Worm (Caenorhabditis elegans): ENCODE measurements around the gene urm-1.

The urm-1 gene

DNA sequence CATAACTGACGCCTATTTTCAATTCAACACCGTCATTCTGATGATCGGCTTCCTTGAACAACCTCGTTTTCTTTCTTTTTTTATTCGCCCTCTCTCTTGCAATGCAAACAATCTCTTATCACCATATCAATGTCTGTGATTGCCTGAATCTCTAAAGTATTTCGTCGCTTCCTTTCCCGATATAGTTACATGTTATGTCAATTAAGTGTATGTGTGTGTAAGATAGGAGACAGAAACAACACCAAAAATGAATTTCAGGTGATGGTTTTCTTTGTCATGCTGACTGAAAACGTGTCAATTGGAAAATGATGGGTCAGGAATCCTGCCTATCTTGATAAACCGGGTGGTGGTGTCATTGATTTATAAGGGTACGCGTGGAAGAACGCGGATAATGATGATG is 28.0 kb downstream of the urm-1 start (continued):
- no peak for TF ChIP-seq C06A6.2 (GFP tag; conservative IDR thresholded peaks at IDR 0.05)
- TF ChIP-seq lin-54 (GFP tag; optimal IDR thresholded peaks at IDR 0.05), result peak; percentile 5
- TF ChIP-seq Y53F4B.3 (GFP tag; IDR thresholded peaks at IDR 0.05), result no peak
- no peak for TF ChIP-seq lin-35 (GFP tag; optimal IDR thresholded peaks at IDR 0.05)
- TF ChIP-seq let-526 (GFP tag; IDR thresholded peaks at IDR 0.05), result no peak
- no peak for TF ChIP-seq aptf-2 (GFP tag; conservative IDR thresholded peaks at IDR 0.05)
- TF ChIP-seq ama-1 (optimal IDR thresholded peaks at IDR 0.05), result no peak
- TF ChIP-seq ama-1 (GFP tag; optimal IDR thresholded peaks at IDR 0.05), result no peak
- no peak for TF ChIP-seq hmg-20 (GFP tag; IDR thresholded peaks at IDR 0.05)
- no peak for TF ChIP-seq K11D2.4 (GFP tag; IDR thresholded peaks at IDR 0.05)
- no peak for TF ChIP-seq ekl-4 (GFP tag; IDR thresholded peaks at IDR 0.05)
- no peak for TF ChIP-seq F57C9.4 (tag; optimal IDR thresholded peaks at IDR 0.05)
- no peak for TF ChIP-seq F55B11.4 (tag; optimal IDR thresholded peaks at IDR 0.05; ENCODE audit: borderline replicate concordance, insufficient read depth)
- no peak for TF ChIP-seq unc-130 (GFP tag; optimal IDR thresholded peaks at IDR 0.05)
- TF ChIP-seq hlh-26 (GFP tag; conservative IDR thresholded peaks at IDR 0.05), result no peak
- no peak for TF ChIP-seq hrde-1 (tag; optimal IDR thresholded peaks at IDR 0.05; ENCODE audit: borderline replicate concordance)
- no peak for TF ChIP-seq B0019.2 (GFP tag; conservative IDR thresholded peaks at IDR 0.05)
- no peak for TF ChIP-seq mel-28 (tag; optimal IDR thresholded peaks at IDR 0.05; ENCODE audit: borderline replicate concordance)
- TF ChIP-seq madf-3 (GFP tag; IDR thresholded peaks at IDR 0.05), result no peak
- TF ChIP-seq rpc-1 (optimal IDR thresholded peaks at IDR 0.05), result no peak
- no peak for TF ChIP-seq rpc-1 (tag; optimal IDR thresholded peaks at IDR 0.05)
- TF ChIP-seq F10E7.11 (tag; optimal IDR thresholded peaks at IDR 0.05), result no peak
- no peak for TF ChIP-seq snpc-4 (GFP tag; optimal IDR thresholded peaks at IDR 0.05)
- TF ChIP-seq snpc-4 (tag; optimal IDR thresholded peaks at IDR 0.05), result peak in 3 of 4 experiments; percentile 3 to 62 (median 33)
- no peak for TF ChIP-seq F52B5.7 (tag; optimal IDR thresholded peaks at IDR 0.05)
- no peak for TF ChIP-seq nhr-90 (tag; optimal IDR thresholded peaks at IDR 0.05)
- TF ChIP-seq zim-3 (tag; optimal IDR thresholded peaks at IDR 0.05), result no peak
- TF ChIP-seq lag-1 (GFP tag; IDR thresholded peaks at IDR 0.05), result no peak
- TF ChIP-seq tbp1 (GFP tag; optimal IDR thresholded peaks at IDR 0.05), result peak; percentile 18
- no peak for TF ChIP-seq mcd-1 (GFP tag; IDR thresholded peaks at IDR 0.05)
- no peak for TF ChIP-seq sea-2 (GFP tag; IDR thresholded peaks at IDR 0.05)
- TF ChIP-seq nhr-27 (tag; optimal IDR thresholded peaks at IDR 0.05), result no peak
- TF ChIP-seq ceh-79 (tag; optimal IDR thresholded peaks at IDR 0.05), result no peak
- no peak for TF ChIP-seq nfya-2 (GFP tag; IDR thresholded peaks at IDR 0.05)
- no peak for TF ChIP-seq mxl-1 (tag; optimal IDR thresholded peaks at IDR 0.05)
- no peak for TF ChIP-seq rec-8 (tag; optimal IDR thresholded peaks at IDR 0.05)
- no peak for TF ChIP-seq rcor-1 (GFP tag; IDR thresholded peaks at IDR 0.05)
- no peak for TF ChIP-seq B0035.1 (tag; optimal IDR thresholded peaks at IDR 0.05)
- TF ChIP-seq dpff-1 (tag; optimal IDR thresholded peaks at IDR 0.05), result no peak
- TF ChIP-seq lsl-1 (GFP tag; optimal IDR thresholded peaks at IDR 0.05), result no peak
- no peak for TF ChIP-seq ztf-18 (tag; optimal IDR thresholded peaks at IDR 0.05)
- TF ChIP-seq akir-1 (GFP tag; optimal IDR thresholded peaks at IDR 0.05), result no peak
- no peak for TF ChIP-seq aptf-3 (GFP tag; IDR thresholded peaks at IDR 0.05)
- TF ChIP-seq Y95B8A.8 (GFP tag; IDR thresholded peaks at IDR 0.05), result no peak
- no peak for TF ChIP-seq cebp-1 (GFP tag; IDR thresholded peaks at IDR 0.05)
- peak; percentile 69 for TF ChIP-seq cebp-1 (tag; optimal IDR thresholded peaks at IDR 0.05)
- no peak for TF ChIP-seq lir-1 (GFP tag; conservative IDR thresholded peaks at IDR 0.05)
- peak; percentile 24 for TF ChIP-seq attf-5 (GFP tag; optimal IDR thresholded peaks at IDR 0.05)
- no peak for TF ChIP-seq ceh-91 (GFP tag; IDR thresholded peaks at IDR 0.05)
- no peak for TF ChIP-seq nfya-1 (tag; optimal IDR thresholded peaks at IDR 0.05; ENCODE audit: borderline replicate concordance, insufficient read depth)
